Worm (Caenorhabditis elegans): ENCODE results near the gene acdh-2.

DNA sequence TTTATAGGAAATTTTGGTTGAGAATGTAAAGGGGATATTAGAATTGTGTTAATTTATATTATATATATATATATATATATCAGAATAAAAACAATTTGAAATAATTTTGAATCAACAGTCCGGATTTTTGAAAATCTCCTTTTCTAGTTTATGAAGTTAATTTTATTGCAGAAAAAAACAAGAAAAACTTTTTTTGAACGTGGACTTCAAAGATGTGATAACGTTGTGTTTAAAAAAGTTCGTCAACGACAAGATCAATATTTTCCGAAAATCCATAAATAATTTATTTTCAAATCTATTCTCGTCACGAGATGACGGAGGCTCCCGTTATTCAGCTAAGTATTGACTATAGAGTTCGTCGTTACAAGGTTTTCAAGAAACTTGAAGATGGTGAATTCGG lies 9.8 kb downstream of the acdh-2 start, which contains the start of gene C17C3.11:
- TF ChIP-seq med-1 (GFP tag; optimal IDR thresholded peaks at IDR 0.05; ENCODE audit: insufficient read depth): no peak
- TF ChIP-seq cog-1 (tag; optimal IDR thresholded peaks at IDR 0.05): no peak
